Worm (Caenorhabditis elegans) whole organism, L2 larva: ENCODE data around the gene chtl-1.

Source experiments
- C34F6.9 ChIP-seq: fragments of 150-350 bp; optimal IDR thresholded peaks from 2 replicates; lab custom pipeline; 2014; ENCODE audit warnings: missing biosample characterization, missing genetic modification characterization
- F13H6.1 ChIP-seq: sonication (generic microtip); optimal IDR thresholded peaks from 2 replicates; lab custom pipeline; 2016; ENCODE audit warnings: missing genetic modification characterization, missing compliant biosample characterization
- Y55F3AM.14 ChIP-seq: fragments of 200-800 bp; sonication (Bioruptor generic); optimal IDR thresholded peaks from 2 replicates; lab custom pipeline; 2018; ENCODE audit warnings: mild to moderate bottlenecking, missing genetic modification characterization, missing compliant biosample characterization
- ZK546.5 ChIP-seq: sonication (generic microtip); optimal IDR thresholded peaks from 2 replicates; lab custom pipeline; 2017; ENCODE audit warnings: missing biosample characterization, missing genetic modification characterization
- alr-1 ChIP-seq: fragments of 150-350 bp; optimal IDR thresholded peaks from 2 replicates; lab custom pipeline; 2014; ENCODE audit warnings: missing biosample characterization, missing genetic modification characterization
- aly-2 ChIP-seq: fragments of 150-350 bp; optimal IDR thresholded peaks from 2 replicates; lab custom pipeline; 2014; ENCODE audit warnings: missing biosample characterization, missing genetic modification characterization
- ama-1 ChIP-seq: fragments of 150-350 bp; optimal IDR thresholded peaks from 2 replicates; lab custom pipeline; 2018; ENCODE audit warnings: inconsistent platforms
- blmp-1 ChIP-seq: sonication (generic microtip); optimal IDR thresholded peaks from 2 replicates; lab custom pipeline; 2017; ENCODE audit warnings: missing genetic modification characterization, mild to moderate bottlenecking, missing compliant biosample characterization, antibody characterized with exemption, moderate library complexity; ENCODE audit not compliant: insufficient read depth
- ceh-16 ChIP-seq: fragments of 150-350 bp; optimal IDR thresholded peaks from 2 replicates; lab custom pipeline; 2014; ENCODE audit warnings: missing biosample characterization, missing genetic modification characterization
- crh-2 ChIP-seq: sonication (generic microtip); optimal IDR thresholded peaks from 2 replicates; lab custom pipeline; 2017; ENCODE audit warnings: missing biosample characterization, missing genetic modification characterization
- dmd-4 ChIP-seq: sonication (generic microtip); optimal IDR thresholded peaks from 2 replicates; lab custom pipeline; 2017; ENCODE audit warnings: missing biosample characterization, missing genetic modification characterization
- egl-27 ChIP-seq: sonication (generic microtip); optimal IDR thresholded peaks from 3 replicates; lab custom pipeline; 2017; ENCODE audit warnings: missing biosample characterization, missing genetic modification reagents, missing genetic modification characterization
- elt-1 ChIP-seq: fragments of 150-350 bp; optimal IDR thresholded peaks from 2 replicates; lab custom pipeline; 2014; ENCODE audit warnings: missing biosample characterization, missing genetic modification characterization
- fos-1 ChIP-seq: fragments of 150-350 bp; optimal IDR thresholded peaks from 2 replicates; lab custom pipeline; 2014; ENCODE audit warnings: missing biosample characterization, missing genetic modification characterization
- gmeb-1 ChIP-seq: fragments of 150-350 bp; optimal IDR thresholded peaks from 2 replicates; lab custom pipeline; 2014; ENCODE audit warnings: missing biosample characterization, missing genetic modification characterization
- lin-11 ChIP-seq: fragments of 150-350 bp; sonication (generic microtip); optimal IDR thresholded peaks from 2 replicates; lab custom pipeline; 2014; ENCODE audit warnings: missing biosample characterization, missing genetic modification characterization, inconsistent platforms, mixed read lengths
- lin-13 ChIP-seq: fragments of 150-350 bp; optimal IDR thresholded peaks from 2 replicates; lab custom pipeline; 2014; ENCODE audit warnings: missing biosample characterization, missing genetic modification reagents, missing genetic modification characterization
- lin-39 ChIP-seq: fragments of 150-350 bp; optimal IDR thresholded peaks from 2 replicates; lab custom pipeline; 2014; ENCODE audit warnings: missing biosample characterization, missing genetic modification reagents, missing genetic modification characterization
- lsy-2 ChIP-seq, 2 experiments: fragments of 150-350 bp in 1 of 2; sonication (generic microtip) in 1 of 2; optimal IDR thresholded peaks; 2 replicates each; lab custom pipeline; 2014 to 2017; ENCODE audit warnings: missing biosample characterization in 2 of 2, missing genetic modification characterization in 2 of 2
- mbf-1 ChIP-seq: sonication (generic microtip); optimal IDR thresholded peaks from 2 replicates; lab custom pipeline; 2017; ENCODE audit warnings: missing biosample characterization, missing genetic modification characterization
- nhr-10 ChIP-seq: sonication (generic microtip); optimal IDR thresholded peaks from 2 replicates; lab custom pipeline; 2017; ENCODE audit warnings: missing biosample characterization, missing genetic modification characterization
- nhr-12 ChIP-seq: fragments of 150-350 bp; optimal IDR thresholded peaks from 2 replicates; lab custom pipeline; 2014; ENCODE audit warnings: missing biosample characterization, missing genetic modification characterization
- nhr-129 ChIP-seq: fragments of 150-350 bp; optimal IDR thresholded peaks from 2 replicates; lab custom pipeline; 2014; ENCODE audit warnings: missing biosample characterization, missing genetic modification characterization
- nhr-21 ChIP-seq: fragments of 150-350 bp; optimal IDR thresholded peaks from 2 replicates; lab custom pipeline; 2014; ENCODE audit warnings: missing biosample characterization, missing genetic modification characterization
- nhr-23 ChIP-seq: fragments of 150-350 bp; optimal IDR thresholded peaks from 2 replicates; lab custom pipeline; 2014; ENCODE audit warnings: missing biosample characterization, missing genetic modification reagents, missing genetic modification characterization
- nhr-6 ChIP-seq: fragments of 150-350 bp; optimal IDR thresholded peaks from 2 replicates; lab custom pipeline; 2014; ENCODE audit warnings: missing biosample characterization, missing genetic modification characterization
- peb-1 ChIP-seq: fragments of 150-350 bp; optimal IDR thresholded peaks from 2 replicates; lab custom pipeline; 2014; ENCODE audit warnings: missing biosample characterization, missing genetic modification characterization
- sem-4 ChIP-seq: fragments of 150-350 bp; optimal IDR thresholded peaks from 2 replicates; lab custom pipeline; 2014; ENCODE audit warnings: missing biosample characterization, missing genetic modification reagents, missing genetic modification characterization
- skn-1 ChIP-seq: sonication (generic microtip); optimal IDR thresholded peaks from 2 replicates; lab custom pipeline; 2017; ENCODE audit warnings: missing biosample characterization, missing genetic modification characterization
- sma-9 ChIP-seq, 2 experiments: fragments of 150-350 bp in 1 of 2; sonication (generic microtip) in 1 of 2; optimal IDR thresholded peaks; 2 replicates each; lab custom pipeline; 2014 to 2016; ENCODE audit warnings: missing genetic modification characterization in 2 of 2, mild to moderate bottlenecking in 1 of 2, missing biosample characterization in 1 of 2, missing compliant biosample characterization in 1 of 2, missing genetic modification reagents in 1 of 2, moderate library complexity in 1 of 2
- snpc-4 ChIP-seq: fragments of 150-350 bp; optimal IDR thresholded peaks from 2 replicates; lab custom pipeline; 2014; ENCODE audit warnings: missing biosample characterization, missing genetic modification characterization
- unc-55 ChIP-seq: fragments of 150-350 bp; sonication (generic microtip); optimal IDR thresholded peaks from 3 replicates; lab custom pipeline; 2014; ENCODE audit warnings: missing biosample characterization, missing genetic modification reagents, missing genetic modification characterization
- zag-1 ChIP-seq: fragments of 150-350 bp; optimal IDR thresholded peaks from 2 replicates; lab custom pipeline; 2014; ENCODE audit warnings: missing biosample characterization, missing genetic modification characterization

chtl-1 gene

ce11 chrX:5335368-5335767, 28.8 kb downstream of the chtl-1 start, which contains the start of gene C26B9.6:
Gene C26B9.6 (minus strand): TSS chrX:5335468.
- TF ChIP-seq peb-1 (tag; lab: Kevin White, UChicago) (no peak), nhr-129 (no peak)

- TF ChIP-seq zag-1, result no peak
- no peak for TF ChIP-seq alr-1 (tag; lab: Kevin White, UChicago)
These were observed 33.4 kb downstream of the chtl-1 start for ce11 chrX:5330765-5331164.

- TF ChIP-seq nhr-21 (no peak), ceh-16 (tag; lab: Kevin White, UChicago) (no peak), blmp-1 (tag; lab: Kevin White, UChicago) (no peak), ama-1 (lab: Kevin White, UChicago) (no peak), skn-1 (tag; lab: Kevin White, UChicago) (peak; percentile 80), aly-2 (no peak), lin-13 (no peak), fos-1 (tag; lab: Kevin White, UChicago) (peak; percentile 86)
These were observed 34.9 kb downstream of the chtl-1 start, which contains the start of gene C26B9.5 for ce11 chrX:5329236-5329635. Gene C26B9.5 (plus strand): TSS chrX:5329479.

ce11 chrX:5323287-5323686, 40.8 kb downstream of the chtl-1 start, which contains the start of gene sto-2:
Gene sto-2 (minus strand): TSS chrX:5323387.
- TF ChIP-seq unc-55 (no peak), nhr-6 (tag; lab: Kevin White, UChicago) (no peak), nhr-10 (tag; lab: Kevin White, UChicago) (no peak), alr-1 (tag; lab: Kevin White, UChicago) (no peak), lin-13 (no peak), ZK546.5 (no peak), nhr-23 (tag; lab: Kevin White, UChicago) (no peak), ceh-16 (tag; lab: Kevin White, UChicago) (no peak), Y55F3AM.14 (no peak), C34F6.9 (tag; lab: Kevin White, UChicago) (no peak), crh-2 (no peak), blmp-1 (tag; lab: Kevin White, UChicago) (no peak), lin-11 (tag; lab: Kevin White, UChicago) (no peak), nhr-12 (tag; lab: Kevin White, UChicago) (no peak), elt-1 (tag; lab: Kevin White, UChicago) (no peak), sma-9 (GFP tag; optimal IDR thresholded peaks at IDR 0.05; lab: Kevin White, UChicago) (no peak), sma-9 (tag; optimal IDR thresholded peaks at IDR 0.05; lab: Kevin White, UChicago) (no peak), snpc-4 (tag; lab: Kevin White, UChicago) (no peak)
- TF ChIP-seq, all 48 proteins: peak for 0

- TF ChIP-seq Y55F3AM.14, result no peak
- TF ChIP-seq lin-11 (tag; lab: Kevin White, UChicago), result no peak
These were observed 42.6 kb downstream of the chtl-1 start for ce11 chrX:5321563-5321962.

- TF ChIP-seq nhr-21 (peak; percentile 35), nhr-129 (peak; percentile 83), sem-4 (tag; lab: Kevin White, UChicago) (peak; percentile 25), lsy-2 (tag; optimal IDR thresholded peaks at IDR 0.05; lab: Kevin White, UChicago) (peak in 1 of 2 experiments; percentile 27), lin-13 (peak; percentile 15), Y55F3AM.14 (peak; percentile 10), fos-1 (tag; lab: Kevin White, UChicago) (peak; percentile 51), sma-9 (GFP tag; optimal IDR thresholded peaks at IDR 0.05; lab: Kevin White, UChicago) (peak; percentile 70), sma-9 (tag; optimal IDR thresholded peaks at IDR 0.05; lab: Kevin White, UChicago) (no peak), C34F6.9 (tag; lab: Kevin White, UChicago) (no peak), mbf-1 (tag; lab: Kevin White, UChicago) (no peak), crh-2 (peak; percentile 45), F13H6.1 (tag; lab: Kevin White, UChicago) (peak; percentile 31), dmd-4 (tag; lab: Kevin White, UChicago) (no peak), gmeb-1 (tag; lab: Kevin White, UChicago) (peak; percentile 58), nhr-10 (tag; lab: Kevin White, UChicago) (no peak), egl-27 (tag; lab: Kevin White, UChicago) (peak; percentile 47), lin-39 (tag; lab: Kevin White, UChicago) (no peak)
These were observed 44.8 kb downstream of the chtl-1 start for ce11 chrX:5319214-5319838.
